Worm (Caenorhabditis elegans) whole organism, L4 larva: ENCODE data around the gene slc-36.3.

Experiments
- F37D6.2 ChIP-seq: sonication (generic microtip); optimal IDR thresholded peaks from 2 replicates; lab custom pipeline; 2016; ENCODE audit warnings: mild to moderate bottlenecking, missing genetic modification characterization, missing compliant biosample characterization
- R02D3.7 ChIP-seq: fragments of 150-350 bp; sonication (generic microtip); optimal IDR thresholded peaks from 3 replicates; lab custom pipeline; 2014; ENCODE audit warnings: missing biosample characterization, missing genetic modification characterization
- T26A8.4 ChIP-seq: fragments of 200-800 bp; sonication (Bioruptor generic); IDR thresholded peaks from 2 replicates; pipeline ENCODE4 v1.3.6; 2022; ENCODE audit warnings: missing genetic modification characterization, missing compliant biosample characterization
- Y48G9A.11 ChIP-seq: fragments of 200-800 bp; sonication (Bioruptor generic); IDR thresholded peaks from 2 replicates; pipeline ENCODE4 v1.3.6; 2022; ENCODE audit warnings: missing genetic modification reagents, missing genetic modification characterization, missing compliant biosample characterization
- ZK337.2 ChIP-seq: fragments of 200-800 bp; sonication (Bioruptor generic); IDR thresholded peaks from 2 replicates; pipeline ENCODE4 v1.3.6; 2022; ENCODE audit warnings: missing genetic modification reagents, missing genetic modification characterization, missing compliant biosample characterization
- ZK546.5 ChIP-seq, 2 experiments: sonication (generic microtip); optimal IDR thresholded peaks; 2 replicates each; lab custom pipeline; 2017; ENCODE audit warnings: missing biosample characterization in 2 of 2, missing genetic modification characterization in 2 of 2
- arid-1 ChIP-seq: fragments of 200-800 bp; sonication (Bioruptor generic); conservative IDR thresholded peaks from 2 replicates; pipeline ENCODE4 v1.3.6; 2022; ENCODE audit warnings: missing genetic modification reagents, missing genetic modification characterization, missing compliant biosample characterization
- ces-1 ChIP-seq: fragments of 150-350 bp; sonication (generic microtip); optimal IDR thresholded peaks from 4 replicates; lab custom pipeline; 2014; ENCODE audit warnings: missing biosample characterization, missing genetic modification reagents, missing genetic modification characterization
- cey-2 ChIP-seq: sonication (generic microtip); optimal IDR thresholded peaks from 3 replicates; lab custom pipeline; 2017; ENCODE audit warnings: missing genetic modification characterization, mild to moderate bottlenecking, missing compliant biosample characterization, antibody characterized with exemption, borderline replicate concordance; ENCODE audit not compliant: insufficient read depth
- daf-12 ChIP-seq: fragments of 150-350 bp; optimal IDR thresholded peaks from 2 replicates; lab custom pipeline; 2014; ENCODE audit warnings: missing biosample characterization, missing genetic modification reagents, missing genetic modification characterization
- daf-16 ChIP-seq, 3 experiments: sonication (generic microtip); optimal IDR thresholded peaks; 2 replicates each; lab custom pipeline; 2016 to 2017; ENCODE audit warnings: missing genetic modification characterization in 3 of 3, missing genetic modification reagents in 3 of 3, mild to moderate bottlenecking in 2 of 3, missing compliant biosample characterization in 2 of 3, missing biosample characterization in 1 of 3, moderate library complexity in 1 of 3
- daf-8 ChIP-seq: fragments of 200-800 bp; sonication (Bioruptor generic); IDR thresholded peaks from 2 replicates; pipeline ENCODE4 v1.3.6; 2022; ENCODE audit warnings: missing genetic modification characterization, missing compliant biosample characterization
- dmd-6 ChIP-seq: fragments of 200-800 bp; sonication (Bioruptor generic); IDR thresholded peaks from 2 replicates; pipeline ENCODE4 v1.3.6; 2022; ENCODE audit warnings: missing genetic modification reagents, missing genetic modification characterization, missing compliant biosample characterization
- dmd-9 ChIP-seq: fragments of 200-800 bp; sonication (Bioruptor generic); IDR thresholded peaks from 2 replicates; pipeline ENCODE4 v1.3.6; 2022; ENCODE audit warnings: missing genetic modification reagents, missing genetic modification characterization, missing compliant biosample characterization
- egl-43 ChIP-seq: fragments of 200-800 bp; sonication (Bioruptor generic); IDR thresholded peaks from 2 replicates; pipeline ENCODE4 v1.3.6; 2022; ENCODE audit warnings: missing genetic modification reagents, missing genetic modification characterization, missing compliant biosample characterization
- hlh-30 ChIP-seq: sonication (generic microtip); optimal IDR thresholded peaks from 2 replicates; lab custom pipeline; 2017; ENCODE audit warnings: antibody characterized with exemption, mild to moderate bottlenecking, missing genetic modification characterization, missing compliant biosample characterization; ENCODE audit not compliant: insufficient read depth
- jun-1 ChIP-seq: fragments of 150-350 bp; optimal IDR thresholded peaks from 2 replicates; lab custom pipeline; 2014; ENCODE audit warnings: missing biosample characterization, missing genetic modification reagents, missing genetic modification characterization
- lim-7 ChIP-seq: fragments of 200-800 bp; sonication (Bioruptor generic); IDR thresholded peaks from 2 replicates; pipeline ENCODE4 v1.3.6; 2022; ENCODE audit warnings: missing genetic modification characterization, missing compliant biosample characterization
- lin-13 ChIP-seq: fragments of 150-350 bp; optimal IDR thresholded peaks from 2 replicates; lab custom pipeline; 2014; ENCODE audit warnings: missing biosample characterization, missing genetic modification reagents, missing genetic modification characterization
- lin-29 ChIP-seq: fragments of 200-800 bp; sonication (Bioruptor generic); IDR thresholded peaks from 2 replicates; pipeline ENCODE4 v1.3.6; 2022; ENCODE audit warnings: missing genetic modification reagents, missing genetic modification characterization, missing compliant biosample characterization
- lir-3 ChIP-seq: sonication (generic microtip); optimal IDR thresholded peaks from 2 replicates; lab custom pipeline; 2016; ENCODE audit warnings: mild to moderate bottlenecking, missing genetic modification characterization, missing compliant biosample characterization
- mdl-1 ChIP-seq, 2 experiments: fragments of 150-350 bp in 1 of 2; sonication (generic microtip) in 1 of 2; optimal IDR thresholded peaks; 2 replicates each; lab custom pipeline; 2014 to 2017; ENCODE audit warnings: missing biosample characterization in 2 of 2, missing genetic modification characterization in 2 of 2
- mdt-29 ChIP-seq: fragments of 200-800 bp; sonication (Bioruptor generic); IDR thresholded peaks from 2 replicates; pipeline ENCODE4 v1.3.6; 2022; ENCODE audit warnings: missing genetic modification reagents, missing genetic modification characterization, missing compliant biosample characterization
- mep-1 ChIP-seq: fragments of 150-350 bp; sonication (generic microtip); optimal IDR thresholded peaks from 3 replicates; lab custom pipeline; 2014; ENCODE audit warnings: missing biosample characterization, missing genetic modification characterization
- mes-2 ChIP-seq: sonication (generic microtip); optimal IDR thresholded peaks from 2 replicates; lab custom pipeline; 2016; ENCODE audit warnings: missing genotype, mild to moderate bottlenecking, missing genetic modification characterization, missing compliant biosample characterization; ENCODE audit not compliant: poor library complexity, severe bottlenecking
- mxl-2 ChIP-seq: fragments of 200-800 bp; sonication (Bioruptor generic); conservative IDR thresholded peaks from 2 replicates; pipeline ENCODE4 v1.3.6; 2022; ENCODE audit warnings: missing genetic modification reagents, missing genetic modification characterization, missing compliant biosample characterization
- mxl-3 ChIP-seq: fragments of 200-800 bp; sonication (Bioruptor generic); optimal IDR thresholded peaks from 2 replicates; lab custom pipeline; 2018; ENCODE audit warnings: mild to moderate bottlenecking, missing genetic modification characterization, missing compliant biosample characterization
- nhr-11 ChIP-seq: fragments of 150-350 bp; optimal IDR thresholded peaks from 2 replicates; lab custom pipeline; 2014; ENCODE audit warnings: missing biosample characterization, missing genetic modification characterization
- nhr-25 ChIP-seq: sonication (generic microtip); optimal IDR thresholded peaks from 2 replicates; lab custom pipeline; 2017; ENCODE audit warnings: missing genetic modification characterization, mild to moderate bottlenecking, missing compliant biosample characterization, antibody characterized with exemption, moderate library complexity, borderline replicate concordance; ENCODE audit not compliant: insufficient read depth
- nhr-48 ChIP-seq: sonication (generic microtip); optimal IDR thresholded peaks from 2 replicates; lab custom pipeline; 2016; ENCODE audit warnings: mild to moderate bottlenecking, missing genetic modification characterization, missing compliant biosample characterization
- pqm-1 ChIP-seq: sonication (generic microtip); optimal IDR thresholded peaks from 2 replicates; lab custom pipeline; 2017; ENCODE audit warnings: missing biosample characterization, missing genetic modification characterization
- skn-1 ChIP-seq: fragments of 150-350 bp; optimal IDR thresholded peaks from 2 replicates; lab custom pipeline; 2014; ENCODE audit warnings: missing biosample characterization, missing genetic modification characterization
- spr-1 ChIP-seq: sonication (generic microtip); optimal IDR thresholded peaks from 2 replicates; lab custom pipeline; 2016; ENCODE audit warnings: mild to moderate bottlenecking, missing genetic modification characterization, missing compliant biosample characterization
- tra-1 ChIP-seq: fragments of 200-800 bp; sonication (Bioruptor generic); IDR thresholded peaks from 2 replicates; pipeline ENCODE4 v1.3.6; 2022; ENCODE audit warnings: missing genetic modification reagents, missing genetic modification characterization, missing compliant biosample characterization
- unc-130 ChIP-seq: sonication (generic microtip); optimal IDR thresholded peaks from 2 replicates; lab custom pipeline; 2016; ENCODE audit warnings: missing genetic modification reagents, missing genetic modification characterization, missing compliant biosample characterization
- unc-62 ChIP-seq, 3 experiments: fragments of 150-350 bp in 1 of 3; sonication (generic microtip); optimal IDR thresholded peaks in 2 of 3; peaks in 1 of 3; 1 replicate in 1 of 3; 2 replicates in 2 of 3; lab custom pipeline; 2014 to 2017; ENCODE audit warnings: missing biosample characterization in 3 of 3, missing genetic modification characterization in 3 of 3, missing genetic modification reagents in 3 of 3, missing genotype in 1 of 3
- vab-7 ChIP-seq: fragments of 200-800 bp; sonication (Bioruptor generic); IDR thresholded peaks from 2 replicates; pipeline ENCODE4 v1.3.6; 2022; ENCODE audit warnings: missing genetic modification reagents, missing genetic modification characterization, missing compliant biosample characterization
- zag-1 ChIP-seq: fragments of 150-350 bp; optimal IDR thresholded peaks from 2 replicates; lab custom pipeline; 2014; ENCODE audit warnings: missing biosample characterization, missing genetic modification characterization
- zip-11 ChIP-seq: fragments of 200-800 bp; sonication (Bioruptor generic); IDR thresholded peaks from 2 replicates; pipeline ENCODE4 v1.3.6; 2022; ENCODE audit warnings: missing genetic modification characterization, missing compliant biosample characterization
- ztf-7 ChIP-seq: fragments of 150-350 bp; optimal IDR thresholded peaks from 2 replicates; lab custom pipeline; 2014; ENCODE audit warnings: missing biosample characterization, missing genetic modification characterization

The slc-36.3 gene

ce11 chrV:20555120-20555519 is 11.1 kb upstream of the slc-36.3 start, which contains the start of gene Y38H6C.21:
Gene Y38H6C.21 (minus strand): TSS chrV:20555267.
- TF ChIP-seq dmd-6 (GFP tag; lab: Robert Waterston, UW) (peak; percentile 61), R02D3.7 (no peak), jun-1 (tag; lab: Kevin White, UChicago) (no peak)

ce11 chrV:20552971-20553370 is 9.0 kb upstream of the slc-36.3 start, which contains the start of gene vmo-1:
Gene vmo-1 (minus strand): TSS chrV:20553071.
- TF ChIP-seq mdt-29 (GFP tag; lab: Robert Waterston, UW) (no peak), unc-130 (GFP tag; lab: Kevin White, UChicago) (no peak), R02D3.7 (no peak), zag-1 (no peak), lir-3 (tag; lab: Kevin White, UChicago) (no peak), hlh-30 (tag; lab: Kevin White, UChicago) (no peak), ces-1 (GFP tag; lab: Kevin White, UChicago) (no peak), ZK546.5 (tag; optimal IDR thresholded peaks at IDR 0.05; lab: Kevin White, UChicago) (no peak), arid-1 (GFP tag; lab: Robert Waterston, UW) (no peak), lim-7 (GFP tag; lab: Robert Waterston, UW) (no peak), skn-1 (tag; lab: Kevin White, UChicago) (no peak), unc-62 (GFP tag; optimal IDR thresholded peaks at IDR 0.05 in 1 of 2; lab: Kevin White, UChicago) (no peak), unc-62 (tag; optimal IDR thresholded peaks at IDR 0.05; lab: Kevin White, UChicago) (no peak), daf-16 (GFP tag; optimal IDR thresholded peaks at IDR 0.05; lab: Kevin White, UChicago) (no peak), daf-16 (tag; optimal IDR thresholded peaks at IDR 0.05; lab: Kevin White, UChicago) (no peak), tra-1 (GFP tag; lab: Robert Waterston, UW) (no peak), egl-43 (GFP tag; lab: Robert Waterston, UW) (no peak), nhr-48 (tag; lab: Kevin White, UChicago) (no peak), daf-8 (no peak), mep-1 (no peak)

- TF ChIP-seq unc-62 (GFP tag; optimal IDR thresholded peaks at IDR 0.05 in 1 of 2; lab: Kevin White, UChicago), result peak in 1 of 2 experiments; percentile 18
- TF ChIP-seq unc-62 (tag; optimal IDR thresholded peaks at IDR 0.05; lab: Kevin White, UChicago), result no peak
- no peak for TF ChIP-seq mxl-3 (GFP tag; lab: Kevin White, UChicago)
Observed at ce11 chrV:20551096-20551495, 7.1 kb upstream of the slc-36.3 start, which contains the start of gene Y38H6C.20. Gene Y38H6C.20 (minus strand): TSS chrV:20551196.

ce11 chrV:20547048-20547447 is 3.1 kb upstream of the slc-36.3 start, which contains the start of gene Y38H6C.18:
Gene Y38H6C.18 (minus strand): TSS chrV:20547148.
- no peak for TF ChIP-seq T26A8.4 (GFP tag; lab: Robert Waterston, UW)
- TF ChIP-seq daf-8, result no peak
- TF ChIP-seq vab-7 (GFP tag; lab: Robert Waterston, UW), result no peak
- no peak for TF ChIP-seq lim-7 (GFP tag; lab: Robert Waterston, UW)
- no peak for TF ChIP-seq ztf-7 (tag; lab: Kevin White, UChicago)
- no peak for TF ChIP-seq cey-2 (tag; lab: Kevin White, UChicago)
- TF ChIP-seq Y48G9A.11, result no peak
- TF ChIP-seq, all 104 proteins: peak for 0

- no peak for TF ChIP-seq ZK337.2 (GFP tag; lab: Robert Waterston, UW)
- TF ChIP-seq nhr-48 (tag; lab: Kevin White, UChicago), result no peak
- TF ChIP-seq lin-13 (GFP tag; lab: Kevin White, UChicago), result no peak
- no peak for TF ChIP-seq zip-11 (GFP tag; lab: Robert Waterston, UW)
- TF ChIP-seq spr-1 (tag; lab: Kevin White, UChicago), result no peak
- no peak for TF ChIP-seq ztf-7 (tag; lab: Kevin White, UChicago)
- TF ChIP-seq mdl-1 (tag; optimal IDR thresholded peaks at IDR 0.05; lab: Kevin White, UChicago), result no peak
- TF ChIP-seq daf-12, result no peak
- TF ChIP-seq mes-2 (tag; lab: Kevin White, UChicago), result no peak
- no peak for TF ChIP-seq nhr-11
- TF ChIP-seq mxl-2, result no peak
- TF ChIP-seq daf-16 (GFP tag; optimal IDR thresholded peaks at IDR 0.05; lab: Kevin White, UChicago), result no peak
- peak; percentile 71 for TF ChIP-seq daf-16 (tag; optimal IDR thresholded peaks at IDR 0.05; lab: Kevin White, UChicago)
- TF ChIP-seq pqm-1 (tag; lab: Kevin White, UChicago), result peak; percentile 2
- TF ChIP-seq F37D6.2, result no peak
- TF ChIP-seq mxl-3 (GFP tag; lab: Kevin White, UChicago), result no peak
- no peak for TF ChIP-seq nhr-25 (tag; lab: Kevin White, UChicago)
- TF ChIP-seq dmd-9 (GFP tag; lab: Robert Waterston, UW), result no peak
- TF ChIP-seq lin-29 (GFP tag; lab: Robert Waterston, UW), result no peak
Observed at ce11 chrV:20545742-20546141, 1.8 kb upstream of the slc-36.3 start.
